Fruit fly (Drosophila melanogaster) whole organism, embryonic: ENCODE data around the gene akirin.

Experiments used
- B-H2 ChIP-seq: fragments of 200-800 bp; sonication (Bioruptor generic); optimal IDR thresholded peaks from 2 replicates; lab custom pipeline; 2018; ENCODE audit warnings: missing biosample characterization, mild to moderate bottlenecking, missing genetic modification characterization
- Bdp1 ChIP-seq: fragments of 200-800 bp; sonication (Bioruptor generic); optimal IDR thresholded peaks from 3 replicates; lab custom pipeline; 2016; ENCODE audit warnings: missing biosample characterization, missing genetic modification characterization
- CG10462 ChIP-seq: fragments of 200-800 bp; sonication (Bioruptor generic); optimal IDR thresholded peaks from 2 replicates; lab custom pipeline; 2016; ENCODE audit warnings: missing biosample characterization, missing genetic modification characterization
- CG11695 ChIP-seq: fragments of 200-800 bp; sonication (Bioruptor generic); IDR thresholded peaks from 3 replicates; pipeline ENCODE4 v1.3.6; 2022; ENCODE audit warnings: missing biosample characterization, missing genetic modification characterization
- CG12236 ChIP-seq: fragments of 200-800 bp; sonication (Bioruptor generic); optimal IDR thresholded peaks from 2 replicates; lab custom pipeline; 2016; ENCODE audit warnings: missing biosample characterization, missing genetic modification characterization
- CG12769 ChIP-seq: fragments of 200-800 bp; sonication (Bioruptor generic); optimal IDR thresholded peaks from 2 replicates; lab custom pipeline; 2019; ENCODE audit warnings: missing biosample characterization, mild to moderate bottlenecking, missing genetic modification characterization, moderate library complexity
- CG13123 ChIP-seq: fragments of 200-800 bp; sonication (Bioruptor generic); optimal IDR thresholded peaks from 2 replicates; lab custom pipeline; 2016; ENCODE audit warnings: missing biosample characterization, missing genetic modification characterization
- CG16813 ChIP-seq: fragments of 200-800 bp; sonication (Bioruptor generic); IDR thresholded peaks from 3 replicates; pipeline ENCODE4 v1.3.6; 2022; ENCODE audit warnings: missing biosample characterization, missing genetic modification characterization; ENCODE audit not compliant: partially characterized antibody
- CG17186 ChIP-seq: fragments of 200-800 bp; sonication (Bioruptor generic); optimal IDR thresholded peaks from 3 replicates; lab custom pipeline; 2017; ENCODE audit warnings: missing biosample characterization, missing genetic modification reagents, missing genetic modification characterization
- CG17328 ChIP-seq: fragments of 200-800 bp; sonication (Bioruptor generic); IDR thresholded peaks from 2 replicates; pipeline ENCODE4 v1.3.6; 2022; ENCODE audit warnings: missing biosample characterization, missing genetic modification characterization
- CG18011 ChIP-seq: fragments of 200-800 bp; sonication (Bioruptor generic); optimal IDR thresholded peaks from 2 replicates; lab custom pipeline; 2017; ENCODE audit warnings: missing biosample characterization, missing genetic modification characterization, mild to moderate bottlenecking, moderate library complexity, missing genotype
- CG2129 ChIP-seq: fragments of 200-800 bp; sonication (Bioruptor generic); IDR thresholded peaks from 2 replicates; pipeline ENCODE4 v1.3.6; 2022; ENCODE audit warnings: missing biosample characterization, missing genetic modification characterization; ENCODE audit not compliant: partially characterized antibody
- CG2889 ChIP-seq: fragments of 200-800 bp; sonication (Bioruptor generic); IDR thresholded peaks from 3 replicates; pipeline ENCODE4 v1.3.6; 2022; ENCODE audit warnings: missing biosample characterization, missing genetic modification characterization
- CG32532 ChIP-seq: fragments of 200-800 bp; sonication (Bioruptor generic); IDR thresholded peaks from 2 replicates; pipeline ENCODE4 v1.3.6; 2022; ENCODE audit warnings: missing biosample characterization, missing genetic modification characterization
- CG4730 ChIP-seq: fragments of 200-800 bp; sonication (Bioruptor generic); IDR thresholded peaks from 2 replicates; pipeline ENCODE4 v1.3.6; 2022; ENCODE audit warnings: missing biosample characterization, missing genetic modification characterization
- CG6791 ChIP-seq: fragments of 200-800 bp; sonication (Bioruptor generic); IDR thresholded peaks from 3 replicates; pipeline ENCODE4 v1.3.6; 2022; ENCODE audit warnings: missing biosample characterization, missing genetic modification characterization; ENCODE audit not compliant: partially characterized antibody
- CG8281 ChIP-seq: fragments of 200-800 bp; sonication (Bioruptor generic); optimal IDR thresholded peaks from 2 replicates; lab custom pipeline; 2018; ENCODE audit warnings: missing biosample characterization, mild to moderate bottlenecking, missing genetic modification characterization, moderate library complexity
- CG8924 ChIP-seq: fragments of 200-800 bp; optimal IDR thresholded peaks from 3 replicates; lab custom pipeline; 2019; ENCODE audit warnings: missing biosample characterization, mild to moderate bottlenecking, missing genetic modification characterization, moderate library complexity
- CG9727 ChIP-seq: fragments of 200-800 bp; sonication (Bioruptor generic); optimal IDR thresholded peaks from 3 replicates; lab custom pipeline; 2017; ENCODE audit warnings: missing biosample characterization, mild to moderate bottlenecking, missing genetic modification characterization
- CG9817 ChIP-seq: fragments of 200-800 bp; sonication (Bioruptor generic); optimal IDR thresholded peaks from 2 replicates; lab custom pipeline; 2018; ENCODE audit warnings: missing biosample characterization, mild to moderate bottlenecking, missing genetic modification characterization, moderate library complexity
- CG9932 ChIP-seq: fragments of 200-800 bp; sonication (Bioruptor generic); IDR thresholded peaks from 2 replicates; pipeline ENCODE4 v1.3.6; 2022; ENCODE audit warnings: missing biosample characterization, missing genetic modification characterization
- CkIIα-i1 ChIP-seq: fragments of 200-800 bp; sonication (Bioruptor generic); IDR thresholded peaks from 2 replicates; pipeline ENCODE4 v1.3.6; 2022; ENCODE audit warnings: missing biosample characterization, missing genetic modification characterization
- D19A ChIP-seq: fragments of 200-800 bp; optimal IDR thresholded peaks from 3 replicates; lab custom pipeline; 2019; ENCODE audit warnings: missing biosample characterization, mild to moderate bottlenecking, missing genetic modification characterization, moderate library complexity
- Dip2 ChIP-seq: fragments of 200-800 bp; sonication (Bioruptor generic); IDR thresholded peaks from 2 replicates; pipeline ENCODE4 v1.3.6; 2022; ENCODE audit warnings: missing biosample characterization, missing genetic modification characterization
- Dref ChIP-seq: fragments of 200-800 bp; sonication (Bioruptor generic); IDR thresholded peaks from 2 replicates; pipeline ENCODE4 v1.3.6; 2022; ENCODE audit warnings: missing biosample characterization, missing genetic modification characterization
- HLH3B ChIP-seq: fragments of 200-800 bp; sonication (Bioruptor generic); IDR thresholded peaks from 2 replicates; pipeline ENCODE4 v1.3.6; 2022; ENCODE audit warnings: missing biosample characterization, missing genetic modification characterization
- Hr51 ChIP-seq, 2 experiments: fragments of 200-800 bp; sonication (Bioruptor generic); optimal IDR thresholded peaks; 2 replicates in 1 of 2; 3 replicates in 1 of 2; lab custom pipeline; 2016 to 2018; ENCODE audit warnings: missing biosample characterization in 2 of 2, missing genetic modification characterization in 2 of 2, mild to moderate bottlenecking in 1 of 2, moderate library complexity in 1 of 2
- MTF-1 ChIP-seq: fragments of 200-800 bp; sonication (Bioruptor generic); optimal IDR thresholded peaks from 2 replicates; lab custom pipeline; 2018; ENCODE audit warnings: missing biosample characterization, mild to moderate bottlenecking, missing genetic modification characterization, borderline replicate concordance
- Mrtf ChIP-seq: fragments of 200-800 bp; sonication (Bioruptor generic); IDR thresholded peaks from 3 replicates; pipeline ENCODE4 v1.3.6; 2022; ENCODE audit warnings: missing biosample characterization, missing genetic modification characterization
- Trl ChIP-seq, 3 experiments: fragments of >200 bp in 2 of 3; fragments of 200-800 bp in 1 of 3; sonication (Bioruptor generic) in 1 of 3; optimal IDR thresholded peaks; 2 replicates in 1 of 3; 3 replicates in 2 of 3; lab custom pipeline; 2016 to 2017; ENCODE audit warnings: missing biosample characterization in 1 of 3, missing genetic modification characterization in 1 of 3
- ap ChIP-seq: fragments of 200-800 bp; sonication (Bioruptor generic); IDR thresholded peaks from 2 replicates; pipeline ENCODE4 v1.3.6; 2022; ENCODE audit warnings: missing biosample characterization, missing genetic modification characterization
- crp ChIP-seq, 2 experiments: fragments of 200-800 bp; sonication (Bioruptor generic); optimal IDR thresholded peaks; 2 replicates in 1 of 2; 3 replicates in 1 of 2; lab custom pipeline; 2017; ENCODE audit warnings: missing biosample characterization in 2 of 2, missing genetic modification characterization in 2 of 2, mild to moderate bottlenecking in 1 of 2, moderate library complexity in 1 of 2
- da ChIP-seq: fragments of 200-800 bp; sonication (Bioruptor generic); optimal IDR thresholded peaks from 2 replicates; lab custom pipeline; 2016; ENCODE audit warnings: missing biosample characterization, missing genetic modification characterization
- dan ChIP-seq: fragments of 200-800 bp; sonication (Bioruptor generic); IDR thresholded peaks from 2 replicates; pipeline ENCODE4 v1.3.6; 2022; ENCODE audit warnings: missing biosample characterization, missing genetic modification characterization
- ems ChIP-seq: fragments of 200-800 bp; sonication (Bioruptor generic); optimal IDR thresholded peaks from 3 replicates; lab custom pipeline; 2016; ENCODE audit warnings: missing biosample characterization, missing genetic modification characterization
- fd3F ChIP-seq: fragments of 200-800 bp; sonication (Bioruptor generic); optimal IDR thresholded peaks from 2 replicates; lab custom pipeline; 2018; ENCODE audit warnings: missing biosample characterization, mild to moderate bottlenecking, missing genetic modification characterization, moderate library complexity
- fd96Cb ChIP-seq: fragments of 200-800 bp; sonication (Bioruptor generic); optimal IDR thresholded peaks from 2 replicates; lab custom pipeline; 2018; ENCODE audit warnings: missing biosample characterization, mild to moderate bottlenecking, missing genetic modification characterization, moderate library complexity
- kni ChIP-seq: fragments of 200-800 bp; sonication (Bioruptor generic); optimal IDR thresholded peaks from 3 replicates; lab custom pipeline; 2017; ENCODE audit warnings: mild to moderate bottlenecking, missing biosample characterization, missing genetic modification reagents, missing genetic modification characterization
- lbe ChIP-seq: fragments of 200-800 bp; sonication (Bioruptor generic); optimal IDR thresholded peaks from 2 replicates; lab custom pipeline; 2016; ENCODE audit warnings: missing biosample characterization, mild to moderate bottlenecking, missing genetic modification characterization
- lov ChIP-seq, 2 experiments: fragments of 200-800 bp in 1 of 2; fragments of >200 bp in 1 of 2; sonication (Bioruptor generic) in 1 of 2; IDR thresholded peaks in 1 of 2; optimal IDR thresholded peaks in 1 of 2; 2 replicates in 1 of 2; 3 replicates in 1 of 2; pipeline versions ENCODE4 v1.3.6 to Lab custom; 2017 to 2022; ENCODE audit warnings: missing biosample characterization in 1 of 2, missing genetic modification characterization in 1 of 2
- pfk ChIP-seq: fragments of 200-800 bp; sonication (Bioruptor generic); optimal IDR thresholded peaks from 2 replicates; lab custom pipeline; 2018; ENCODE audit warnings: missing biosample characterization, mild to moderate bottlenecking, missing genetic modification characterization, moderate library complexity
- phol ChIP-seq: fragments of 200-800 bp; sonication (Bioruptor generic); optimal IDR thresholded peaks from 3 replicates; lab custom pipeline; 2018; ENCODE audit warnings: missing biosample characterization, mild to moderate bottlenecking, missing genetic modification characterization, moderate library complexity
- schlank ChIP-seq: fragments of 200-800 bp; sonication (Bioruptor generic); optimal IDR thresholded peaks from 2 replicates; lab custom pipeline; 2018; ENCODE audit warnings: missing biosample characterization, mild to moderate bottlenecking, missing genetic modification characterization
- slp2 ChIP-seq: fragments of 200-800 bp; sonication (Bioruptor generic); optimal IDR thresholded peaks from 2 replicates; lab custom pipeline; 2016; ENCODE audit warnings: missing biosample characterization, missing genetic modification characterization
- so ChIP-seq: fragments of 200-800 bp; sonication (Bioruptor generic); IDR thresholded peaks from 3 replicates; pipeline ENCODE4 v1.3.6; 2022; ENCODE audit warnings: missing biosample characterization, missing genetic modification characterization
- unpg ChIP-seq: fragments of 200-800 bp; sonication (Bioruptor generic); optimal IDR thresholded peaks from 3 replicates; lab custom pipeline; 2018; ENCODE audit warnings: missing biosample characterization, mild to moderate bottlenecking, missing genetic modification characterization, moderate library complexity
- wor ChIP-seq: fragments of 200-800 bp; sonication (Bioruptor generic); IDR thresholded peaks from 2 replicates; pipeline ENCODE4 v1.3.6; 2022; ENCODE audit warnings: missing biosample characterization, missing genetic modification characterization

Gene akirin

DNA sequence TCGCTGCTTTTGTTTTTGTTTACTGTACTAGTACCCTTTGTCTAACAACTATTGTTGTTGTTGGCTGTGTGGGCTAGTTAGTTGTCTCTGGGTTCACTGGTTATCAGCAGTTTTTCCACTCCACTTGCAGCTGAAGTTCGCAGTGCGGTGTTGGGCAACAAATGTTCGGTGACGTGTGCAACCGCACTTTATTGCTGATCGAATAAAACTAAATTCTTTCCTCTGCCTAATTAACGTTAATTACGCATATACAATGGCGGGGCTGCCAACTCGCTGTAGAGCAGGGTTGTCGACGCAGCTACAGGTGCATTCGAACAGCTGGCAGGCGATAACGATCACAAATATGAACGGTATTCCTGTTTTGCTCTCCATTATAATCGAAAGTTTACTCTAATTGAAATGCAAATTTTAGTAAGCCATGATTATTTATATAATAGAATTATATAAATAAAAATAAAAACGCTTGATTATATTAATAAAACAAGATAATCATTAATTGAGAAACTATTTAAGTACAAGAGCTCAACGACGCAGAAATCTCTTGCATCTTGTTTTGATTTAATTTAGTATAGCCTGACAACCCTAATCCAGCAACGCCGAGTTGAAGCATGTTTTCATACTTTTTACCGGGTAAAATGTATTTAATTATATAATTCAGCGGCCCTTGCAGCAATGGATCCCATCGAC, 40.9 kb upstream of the akirin start, which contains the start of the genes mrva, CG42307 and mus312 (continued):
- TF ChIP-seq Dref (GFP tag; lab: Robert Waterston, UW), result peak; percentile 66
- peak; percentile 5 for TF ChIP-seq pfk (GFP tag; lab: Kevin White, UChicago)
- TF ChIP-seq phol (tag; lab: Kevin White, UChicago), result peak; percentile 89
- TF ChIP-seq slp2 (GFP tag; lab: Kevin White, UChicago), result peak; percentile 38
- peak; percentile 93 for TF ChIP-seq fd3F (GFP tag; lab: Kevin White, UChicago)
- TF ChIP-seq ems (GFP tag; lab: Kevin White, UChicago), result peak; percentile 33
- TF ChIP-seq CG32532 (GFP tag; lab: Robert Waterston, UW), result peak; percentile 91
- peak; percentile 83 for TF ChIP-seq CG11695 (GFP tag; lab: Robert Waterston, UW)
- peak; percentile 78 for TF ChIP-seq CG9727 (GFP tag; lab: Kevin White, UChicago)
- peak; percentile 91 for TF ChIP-seq MTF-1
- peak; percentile 82 to 96 for TF ChIP-seq crp (GFP tag; optimal IDR thresholded peaks at IDR 0.05; lab: Kevin White, UChicago)
- TF ChIP-seq CG8924 (tag; lab: Kevin White, UChicago), result peak; percentile 96
- no peak for TF ChIP-seq CG12236
- TF ChIP-seq CG9817 (tag; lab: Kevin White, UChicago), result peak; percentile 94
- TF ChIP-seq fd96Cb (tag; lab: Kevin White, UChicago), result peak; percentile 85
- no peak for TF ChIP-seq dan (GFP tag; lab: Robert Waterston, UW)
- TF ChIP-seq Hr51 (GFP tag; optimal IDR thresholded peaks at IDR 0.05; lab: Kevin White, UChicago), result peak in 1 of 2 experiments; percentile 54
- TF ChIP-seq CG17186 (GFP tag; lab: Kevin White, UChicago), result peak; percentile 23
- peak; percentile 53; the same call in 1 of the 2 replicates for TF ChIP-seq ap
- TF ChIP-seq CG10462 (GFP tag; lab: Kevin White, UChicago), result peak; percentile 72
- TF ChIP-seq wor (GFP tag; lab: Robert Waterston, UW), result peak; percentile 76
- TF ChIP-seq Dip2, result no peak
- TF ChIP-seq CG8281 (tag; lab: Kevin White, UChicago), result no peak
- TF ChIP-seq CG18011 (GFP tag; lab: Kevin White, UChicago), result peak; percentile 57
- peak; percentile 92 for TF ChIP-seq CG9932 (GFP tag; lab: Robert Waterston, UW)
- TF ChIP-seq D19A, result peak; percentile 88
- no peak for TF ChIP-seq CkIIα-i1 (GFP tag; lab: Robert Waterston, UW)
- peak; percentile 71; the same call in 2 of the 3 replicates for TF ChIP-seq CG2889 (GFP tag; lab: Robert Waterston, UW)
- TF ChIP-seq CG4730 (GFP tag; lab: Robert Waterston, UW), result peak; percentile 78
- peak; percentile 68 for TF ChIP-seq lbe
- TF ChIP-seq da (GFP tag; lab: Kevin White, UChicago), result no peak
- TF ChIP-seq B-H2 (GFP tag; lab: Kevin White, UChicago), result peak; percentile 97
- TF ChIP-seq lov (optimal IDR thresholded peaks at IDR 0.05; lab: Kevin White, UChicago), result no peak
- 0 out of 3 replicates have a peak, but pooled peaks have one; percentile 65 for TF ChIP-seq lov (GFP tag; IDR thresholded peaks at IDR 0.05; lab: Robert Waterston, UW)
- TF ChIP-seq unpg, result peak; percentile 94
- peak; percentile 79 for TF ChIP-seq CG17328
- TF ChIP-seq HLH3B, result peak; percentile 74
- peak; percentile 74 for TF ChIP-seq CG13123 (GFP tag; lab: Kevin White, UChicago)
- TF ChIP-seq so (GFP tag; lab: Robert Waterston, UW), result peak; percentile 87; the same call in 2 of the 3 replicates
- TF ChIP-seq CG6791, result 0 out of 3 replicates have a peak, but pooled peaks have one; percentile 55
- TF ChIP-seq CG2129, result no peak
- peak; percentile 42 for TF ChIP-seq Bdp1
- peak; percentile 54 for TF ChIP-seq schlank (tag; lab: Kevin White, UChicago)
- peak; percentile 30 for TF ChIP-seq kni (GFP tag; lab: Kevin White, UChicago)
- no peak for TF ChIP-seq CG12769 (tag; lab: Kevin White, UChicago)
- no peak for TF ChIP-seq CG16813 (GFP tag; lab: Robert Waterston, UW)
- peak; percentile 83 for TF ChIP-seq Mrtf
- no peak for TF ChIP-seq Trl (optimal IDR thresholded peaks at IDR 0.05; lab: Kevin White, UChicago)
- TF ChIP-seq Trl (GFP tag; optimal IDR thresholded peaks at IDR 0.05; lab: Kevin White, UChicago), result peak; percentile 42
